Fruit fly (Drosophila melanogaster) whole organism, embryonic: ENCODE data around the gene Ssu72.

ENCODE experiments used
- Awh ChIP-seq: fragments of 200-800 bp; sonication (Bioruptor generic); IDR thresholded peaks from 2 replicates; pipeline ENCODE4, ENCODE4 v1.3.6; 2022; ENCODE audit warnings: missing biosample characterization, missing genetic modification characterization
- CG10267 ChIP-seq: fragments of 200-800 bp; sonication (Bioruptor generic); optimal IDR thresholded peaks from 2 replicates; lab custom pipeline; 2018; ENCODE audit warnings: missing biosample characterization, mild to moderate bottlenecking, missing genetic modification characterization, moderate library complexity
- CG10366 ChIP-seq: fragments of 200-800 bp; sonication (Bioruptor generic); IDR thresholded peaks from 2 replicates; pipeline ENCODE4 v1.3.6; 2022; ENCODE audit warnings: missing biosample characterization, missing genetic modification characterization
- CG10543 ChIP-seq: fragments of 200-800 bp; sonication (Bioruptor generic); optimal IDR thresholded peaks from 3 replicates; lab custom pipeline; 2017; ENCODE audit warnings: missing biosample characterization, mild to moderate bottlenecking, missing genetic modification characterization, moderate library complexity
- CG10654 ChIP-seq: fragments of 200-800 bp; sonication (Bioruptor generic); optimal IDR thresholded peaks from 2 replicates; lab custom pipeline; 2016; ENCODE audit warnings: missing biosample characterization, missing genetic modification characterization
- CG11560 ChIP-seq: fragments of 200-800 bp; sonication (Bioruptor generic); IDR thresholded peaks from 3 replicates; pipeline ENCODE4 v1.3.6; 2022; ENCODE audit warnings: missing biosample characterization, missing genetic modification characterization
- CG11723 ChIP-seq: fragments of 200-800 bp; sonication (Bioruptor generic); optimal IDR thresholded peaks from 2 replicates; lab custom pipeline; 2017; ENCODE audit warnings: missing biosample characterization, mild to moderate bottlenecking, missing genetic modification characterization
- CG1233 ChIP-seq: fragments of 200-800 bp; sonication (Bioruptor generic); optimal IDR thresholded peaks from 4 replicates; lab custom pipeline; 2018; ENCODE audit warnings: missing biosample characterization, mild to moderate bottlenecking, missing genetic modification characterization
- CG13424 ChIP-seq: fragments of 200-800 bp; sonication (Bioruptor generic); optimal IDR thresholded peaks from 2 replicates; lab custom pipeline; 2019; ENCODE audit warnings: missing biosample characterization, mild to moderate bottlenecking, missing genetic modification characterization, moderate library complexity
- CG13775 ChIP-seq: fragments of 200-800 bp; sonication (Bioruptor generic); optimal IDR thresholded peaks from 3 replicates; lab custom pipeline; 2017; ENCODE audit warnings: missing biosample characterization, mild to moderate bottlenecking, missing genetic modification characterization
- CG15269 ChIP-seq: fragments of 200-800 bp; sonication (Bioruptor generic); optimal IDR thresholded peaks from 2 replicates; lab custom pipeline; 2018; ENCODE audit warnings: missing biosample characterization, mild to moderate bottlenecking, missing genetic modification characterization, moderate library complexity
- CG17385 ChIP-seq: fragments of 200-800 bp; sonication (Bioruptor generic); optimal IDR thresholded peaks from 3 replicates; lab custom pipeline; 2018; ENCODE audit warnings: missing biosample characterization, mild to moderate bottlenecking, missing genetic modification characterization
- CG17829 ChIP-seq: fragments of 200-800 bp; optimal IDR thresholded peaks from 2 replicates; lab custom pipeline; 2019; ENCODE audit warnings: missing biosample characterization, mild to moderate bottlenecking, missing genetic modification characterization, moderate library complexity
- CG2199 ChIP-seq: fragments of 200-800 bp; sonication (Bioruptor generic); IDR thresholded peaks from 3 replicates; pipeline ENCODE4 v1.3.6; 2022; ENCODE audit warnings: missing biosample characterization, missing genetic modification characterization
- CG30431 ChIP-seq: fragments of 200-800 bp; sonication (Bioruptor generic); optimal IDR thresholded peaks from 2 replicates; lab custom pipeline; 2017; ENCODE audit warnings: missing biosample characterization, missing genetic modification characterization
- CG33557 ChIP-seq: fragments of 200-800 bp; sonication (Bioruptor generic); optimal IDR thresholded peaks from 2 replicates; lab custom pipeline; 2019; ENCODE audit warnings: missing biosample characterization, mild to moderate bottlenecking, missing genetic modification characterization, moderate library complexity
- CG34422 ChIP-seq: fragments of 200-800 bp; sonication (Bioruptor generic); IDR thresholded peaks from 3 replicates; pipeline ENCODE4 v1.3.6; 2022; ENCODE audit warnings: missing biosample characterization, missing genetic modification characterization
- CG4328 ChIP-seq: fragments of 200-800 bp; sonication (Bioruptor generic); optimal IDR thresholded peaks from 3 replicates; lab custom pipeline; 2017; ENCODE audit warnings: missing biosample characterization, missing genetic modification reagents, missing genetic modification characterization
- CG5180 ChIP-seq: fragments of 200-800 bp; sonication (Bioruptor generic); optimal IDR thresholded peaks from 3 replicates; lab custom pipeline; 2017; ENCODE audit warnings: missing biosample characterization, missing genetic modification characterization, mild to moderate bottlenecking, moderate library complexity, missing genetic modification reagents
- CG6854 ChIP-seq: fragments of 200-800 bp; sonication (Bioruptor generic); optimal IDR thresholded peaks from 3 replicates; lab custom pipeline; 2017; ENCODE audit warnings: missing biosample characterization, mild to moderate bottlenecking, missing genetic modification characterization
- CG7357 ChIP-seq: fragments of 200-800 bp; sonication (Bioruptor generic); IDR thresholded peaks from 3 replicates; pipeline ENCODE4 v1.3.6; 2022; ENCODE audit warnings: missing biosample characterization, missing genetic modification characterization
- CG7556 ChIP-seq: fragments of 200-800 bp; sonication (Bioruptor generic); optimal IDR thresholded peaks from 2 replicates; lab custom pipeline; 2017; ENCODE audit warnings: missing biosample characterization, mild to moderate bottlenecking, missing genetic modification characterization
- CG7839 ChIP-seq: fragments of 200-800 bp; sonication (Bioruptor generic); optimal IDR thresholded peaks from 3 replicates; lab custom pipeline; 2018; ENCODE audit warnings: missing biosample characterization, mild to moderate bottlenecking, missing genetic modification characterization, moderate library complexity
- CG9437 ChIP-seq: fragments of 200-800 bp; sonication (Bioruptor generic); optimal IDR thresholded peaks from 2 replicates; lab custom pipeline; 2018; ENCODE audit warnings: missing biosample characterization, mild to moderate bottlenecking, missing genetic modification characterization
- D ChIP-seq, 2 experiments: fragments of 200-800 bp in 1 of 2; fragments of >200 bp in 1 of 2; sonication (Bioruptor generic) in 1 of 2; optimal IDR thresholded peaks; 2 replicates in 1 of 2; 3 replicates in 1 of 2; lab custom pipeline; 2017; ENCODE audit warnings: mild to moderate bottlenecking in 1 of 2, missing biosample characterization in 1 of 2, missing genetic modification characterization in 1 of 2, missing genetic modification reagents in 1 of 2
- Dip3 ChIP-seq: fragments of 200-800 bp; sonication (Bioruptor generic); optimal IDR thresholded peaks from 3 replicates; lab custom pipeline; 2016; ENCODE audit warnings: missing biosample characterization, missing genetic modification characterization
- H15 ChIP-seq: fragments of 200-800 bp; sonication (Bioruptor generic); IDR thresholded peaks from 3 replicates; pipeline ENCODE4 v1.3.6; 2022; ENCODE audit warnings: missing biosample characterization, missing genetic modification characterization
- HLH3B ChIP-seq: fragments of 200-800 bp; sonication (Bioruptor generic); IDR thresholded peaks from 2 replicates; pipeline ENCODE4 v1.3.6; 2022; ENCODE audit warnings: missing biosample characterization, missing genetic modification characterization
- Hsf ChIP-seq: fragments of 200-800 bp; sonication (Bioruptor generic); optimal IDR thresholded peaks from 3 replicates; lab custom pipeline; 2016; ENCODE audit warnings: missing biosample characterization, missing genetic modification characterization
- NC2β ChIP-seq: fragments of 200-800 bp; sonication (Bioruptor generic); optimal IDR thresholded peaks from 2 replicates; lab custom pipeline; 2016; ENCODE audit warnings: missing biosample characterization, missing genetic modification characterization
- Sin3A ChIP-seq: fragments of >200 bp; optimal IDR thresholded peaks from 2 replicates; lab custom pipeline; 2018
- Spps ChIP-seq: fragments of 200-800 bp; sonication (Bioruptor generic); optimal IDR thresholded peaks from 2 replicates; lab custom pipeline; 2018; ENCODE audit warnings: missing biosample characterization, mild to moderate bottlenecking, missing genetic modification characterization
- Xrp1 ChIP-seq: fragments of 200-800 bp; sonication (Bioruptor generic); IDR thresholded peaks from 2 replicates; pipeline ENCODE4 v1.3.6; 2022; ENCODE audit warnings: missing biosample characterization, missing genetic modification characterization
- bbx ChIP-seq: fragments of 200-800 bp; sonication (Bioruptor generic); IDR thresholded peaks from 2 replicates; pipeline ENCODE4 v1.3.6; 2022; ENCODE audit warnings: missing biosample characterization, missing genetic modification characterization; ENCODE audit not compliant: partially characterized antibody
- da ChIP-seq: fragments of 200-800 bp; sonication (Bioruptor generic); optimal IDR thresholded peaks from 2 replicates; lab custom pipeline; 2016; ENCODE audit warnings: missing biosample characterization, missing genetic modification characterization
- dmrt99B ChIP-seq: fragments of 200-800 bp; sonication (Bioruptor generic); optimal IDR thresholded peaks from 2 replicates; lab custom pipeline; 2018; ENCODE audit warnings: missing biosample characterization, mild to moderate bottlenecking, missing genetic modification characterization, moderate library complexity
- dysf ChIP-seq: fragments of 200-800 bp; sonication (Bioruptor generic); IDR thresholded peaks from 3 replicates; pipeline ENCODE4 v1.3.6; 2022; ENCODE audit warnings: missing biosample characterization, missing genetic modification characterization
- fd96Cb ChIP-seq: fragments of 200-800 bp; sonication (Bioruptor generic); optimal IDR thresholded peaks from 2 replicates; lab custom pipeline; 2018; ENCODE audit warnings: missing biosample characterization, mild to moderate bottlenecking, missing genetic modification characterization, moderate library complexity
- h ChIP-seq: fragments of >200 bp; optimal IDR thresholded peaks from 2 replicates; lab custom pipeline; 2017
- kah ChIP-seq: fragments of 200-800 bp; sonication (Bioruptor generic); optimal IDR thresholded peaks from 2 replicates; lab custom pipeline; 2018; ENCODE audit warnings: missing biosample characterization, mild to moderate bottlenecking, missing genetic modification characterization
- mld ChIP-seq: fragments of 200-800 bp; sonication (Bioruptor generic); IDR thresholded peaks from 3 replicates; pipeline ENCODE4 v1.3.6; 2022; ENCODE audit warnings: missing biosample characterization, missing genetic modification characterization; ENCODE audit not compliant: partially characterized antibody
- otp ChIP-seq: fragments of 200-800 bp; sonication (Bioruptor generic); IDR thresholded peaks from 3 replicates; pipeline ENCODE4, ENCODE4 v1.3.6; 2022; ENCODE audit warnings: missing biosample characterization, missing genetic modification characterization
- pan ChIP-seq, 4 experiments: fragments of >200 bp in 3 of 4; fragments of 200-800 bp in 1 of 4; sonication (Bioruptor generic) in 1 of 4; optimal IDR thresholded peaks in 3 of 4; IDR thresholded peaks in 1 of 4; 2 replicates each; pipeline versions ENCODE4 v1.3.6 to Lab custom; 2017 to 2022; ENCODE audit warnings: missing biosample characterization in 2 of 4, missing genetic modification characterization in 2 of 4, mixed read lengths in 1 of 4
- pnt ChIP-seq: fragments of 200-800 bp; sonication (Bioruptor generic); optimal IDR thresholded peaks from 3 replicates; lab custom pipeline; 2016; ENCODE audit warnings: missing biosample characterization, missing genetic modification characterization
- sc ChIP-seq, 3 experiments: fragments of >200 bp in 2 of 3; fragments of 200-800 bp in 1 of 3; sonication (Bioruptor generic) in 1 of 3; optimal IDR thresholded peaks; 2 replicates in 2 of 3; 3 replicates in 1 of 3; lab custom pipeline; 2017; ENCODE audit warnings: mild to moderate bottlenecking in 1 of 3, missing biosample characterization in 1 of 3, missing genetic modification characterization in 1 of 3, missing genetic modification reagents in 1 of 3
- scrt ChIP-seq: fragments of 200-800 bp; sonication (Bioruptor generic); optimal IDR thresholded peaks from 2 replicates; lab custom pipeline; 2018; ENCODE audit warnings: missing biosample characterization, mild to moderate bottlenecking, missing genetic modification characterization, moderate library complexity
- slbo ChIP-seq: fragments of 200-800 bp; sonication (Bioruptor generic); IDR thresholded peaks from 2 replicates; pipeline ENCODE4 v1.3.6; 2022; ENCODE audit warnings: missing biosample characterization, missing genetic modification characterization
- zfh2 ChIP-seq: fragments of 200-800 bp; sonication (Bioruptor generic); optimal IDR thresholded peaks from 2 replicates; lab custom pipeline; 2016; ENCODE audit warnings: missing biosample characterization, missing genetic modification characterization

The Ssu72 gene

DNA sequence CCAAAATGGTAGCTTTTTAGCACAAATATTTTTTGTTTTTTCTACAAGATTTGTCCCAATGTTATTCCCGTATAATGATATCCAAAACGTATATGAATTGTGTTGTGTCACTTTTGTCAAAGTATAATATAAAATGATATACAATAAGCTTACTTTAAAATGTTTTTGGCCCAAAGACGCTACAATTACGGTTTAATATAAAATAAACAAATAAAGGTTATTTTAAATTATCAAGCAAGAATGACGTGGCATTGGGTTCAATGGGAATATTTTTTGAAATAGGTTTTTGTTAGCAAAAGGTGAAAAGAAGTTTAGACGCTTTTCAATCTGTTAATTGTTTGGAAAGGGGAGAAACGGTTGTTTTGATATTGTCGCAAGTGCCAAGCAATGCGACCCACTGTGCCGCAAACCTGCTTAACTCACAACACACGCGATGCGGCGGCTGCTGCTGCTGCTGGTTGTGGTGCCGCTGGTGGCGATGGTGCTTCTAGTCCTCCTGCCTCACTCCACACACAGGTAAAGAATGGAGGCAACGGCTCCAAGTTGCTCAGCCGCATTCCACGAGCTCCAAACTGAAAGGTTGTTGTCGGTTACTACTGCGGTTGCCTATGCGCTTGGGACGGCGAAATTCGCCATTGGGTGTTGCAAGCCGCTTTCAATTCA lies 1.0 kb upstream of the Ssu72 start (continued):
- peak; percentile 27 for TF ChIP-seq CG5180 (GFP tag; lab: Kevin White, UChicago)
- TF ChIP-seq CG30431 (GFP tag; lab: Kevin White, UChicago) = peak; percentile 4
- TF ChIP-seq h (lab: Kevin White, UChicago) = no peak
- no peak for TF ChIP-seq da (GFP tag; lab: Kevin White, UChicago)
- TF ChIP-seq sc (optimal IDR thresholded peaks at IDR 0.05; lab: Kevin White, UChicago) = no peak
- peak; percentile 24 for TF ChIP-seq sc (GFP tag; optimal IDR thresholded peaks at IDR 0.05; lab: Kevin White, UChicago)
- peak; percentile 58 for TF ChIP-seq CG6854 (GFP tag; lab: Kevin White, UChicago)
- peak; percentile 76 for TF ChIP-seq CG9437 (GFP tag; lab: Kevin White, UChicago)
- TF ChIP-seq bbx (GFP tag; lab: Robert Waterston, UW) = no peak
- TF ChIP-seq Hsf = peak; percentile 34
- peak; percentile 48 for TF ChIP-seq CG17829 (tag; lab: Kevin White, UChicago)
- TF ChIP-seq otp = no peak
- TF ChIP-seq kah (GFP tag; lab: Kevin White, UChicago) = peak; percentile 12
- peak; percentile 28 for TF ChIP-seq CG4328
- TF ChIP-seq pnt = no peak
- peak; percentile 73 for TF ChIP-seq CG7839 (tag; lab: Kevin White, UChicago)
- peak; percentile 37 for TF ChIP-seq fd96Cb (tag; lab: Kevin White, UChicago)
- no peak for TF ChIP-seq CG34422 (GFP tag; lab: Robert Waterston, UW)
- TF ChIP-seq CG10654 (GFP tag; lab: Kevin White, UChicago) = no peak
- TF ChIP-seq CG15269 (tag; lab: Kevin White, UChicago) = peak; percentile 64
- TF ChIP-seq CG33557 (GFP tag; lab: Kevin White, UChicago) = peak; percentile 57
- TF ChIP-seq pan (optimal IDR thresholded peaks at IDR 0.05; lab: Kevin White, UChicago) = no peak
- peak in 1 of 2 experiments; percentile 35 for TF ChIP-seq pan (GFP tag; optimal IDR thresholded peaks at IDR 0.05 in 1 of 2, IDR thresholded peaks at IDR 0.05 in 1 of 2)
- TF ChIP-seq Xrp1 = peak; percentile 21; the same call in 1 of the 2 replicates
- no peak for TF ChIP-seq CG2199
- TF ChIP-seq CG7556 (GFP tag; lab: Kevin White, UChicago) = peak; percentile 85
- TF ChIP-seq CG7357 (GFP tag; lab: Robert Waterston, UW) = no peak
- peak; percentile 67 for TF ChIP-seq CG13775
- TF ChIP-seq mld (GFP tag; lab: Robert Waterston, UW) = no peak
- TF ChIP-seq CG1233 (GFP tag; lab: Kevin White, UChicago) = peak; percentile 57
- peak; percentile 23 for TF ChIP-seq NC2β (GFP tag; lab: Kevin White, UChicago)
- no peak for TF ChIP-seq H15 (GFP tag; lab: Robert Waterston, UW)
- TF ChIP-seq slbo (GFP tag; lab: Robert Waterston, UW) = no peak; the same call in 1 of the 2 replicates
- peak; percentile 24 for TF ChIP-seq CG10543 (GFP tag; lab: Kevin White, UChicago)
- peak; percentile 37 for TF ChIP-seq CG10267
- peak; percentile 27 for TF ChIP-seq CG11723 (GFP tag; lab: Kevin White, UChicago)
- no peak for TF ChIP-seq D (optimal IDR thresholded peaks at IDR 0.05; lab: Kevin White, UChicago)
- TF ChIP-seq D (GFP tag; optimal IDR thresholded peaks at IDR 0.05; lab: Kevin White, UChicago) = peak; percentile 50
- peak; percentile 37 for TF ChIP-seq Spps (tag; lab: Kevin White, UChicago)
- TF ChIP-seq Dip3 (GFP tag; lab: Kevin White, UChicago) = no peak
- TF ChIP-seq dmrt99B = peak; percentile 72
- no peak for TF ChIP-seq HLH3B (GFP tag; lab: Robert Waterston, UW)
- TF ChIP-seq CG11560 = no peak
- TF ChIP-seq scrt (GFP tag; lab: Kevin White, UChicago) = no peak
- no peak; the same call in 1 of the 2 replicates for TF ChIP-seq CG10366 (GFP tag; lab: Robert Waterston, UW)
- peak; percentile 66 for TF ChIP-seq CG17385 (GFP tag; lab: Kevin White, UChicago)
- peak; percentile 41 for TF ChIP-seq zfh2
- peak; percentile 65 for TF ChIP-seq CG13424
- peak; percentile 37; the same call in 1 of the 3 replicates for TF ChIP-seq dysf (GFP tag; lab: Robert Waterston, UW)
- TF ChIP-seq Awh (GFP tag; lab: Robert Waterston, UW) = 0 out of 2 replicates have a peak, but pooled peaks have one; percentile 13
- TF ChIP-seq Sin3A (lab: Kevin White, UChicago) = no peak
